Worm (Caenorhabditis elegans) whole organism, young adult: Measurements from ENCODE around the gene rde-11.

ENCODE experiments used
- ceh-91 ChIP-seq: fragments of 200-800 bp; sonication (Bioruptor generic); IDR thresholded peaks from 2 replicates; pipeline ENCODE4 v1.3.6; 2022; ENCODE audit warnings: missing genetic modification reagents, missing genetic modification characterization, missing compliant biosample characterization
- lin-26 ChIP-seq: fragments of 200-800 bp; sonication (Bioruptor generic); IDR thresholded peaks from 2 replicates; pipeline ENCODE4 v1.3.6; 2022; ENCODE audit warnings: missing genetic modification reagents, missing genetic modification characterization, missing compliant biosample characterization
- madf-6 ChIP-seq: fragments of 200-800 bp; sonication (Bioruptor generic); IDR thresholded peaks from 2 replicates; pipeline ENCODE4 v1.3.6; 2022; ENCODE audit warnings: missing genetic modification reagents, missing genetic modification characterization, missing compliant biosample characterization
- nhr-120 ChIP-seq: fragments of 200-800 bp; sonication (Bioruptor generic); IDR thresholded peaks from 2 replicates; pipeline ENCODE4 v1.3.6; 2022; ENCODE audit warnings: missing genetic modification characterization, missing compliant biosample characterization
- tbx-9 ChIP-seq: sonication (generic microtip); optimal IDR thresholded peaks from 2 replicates; lab custom pipeline; 2016; ENCODE audit warnings: borderline replicate concordance, missing genetic modification characterization, inconsistent platforms, missing compliant biosample characterization

DNA sequence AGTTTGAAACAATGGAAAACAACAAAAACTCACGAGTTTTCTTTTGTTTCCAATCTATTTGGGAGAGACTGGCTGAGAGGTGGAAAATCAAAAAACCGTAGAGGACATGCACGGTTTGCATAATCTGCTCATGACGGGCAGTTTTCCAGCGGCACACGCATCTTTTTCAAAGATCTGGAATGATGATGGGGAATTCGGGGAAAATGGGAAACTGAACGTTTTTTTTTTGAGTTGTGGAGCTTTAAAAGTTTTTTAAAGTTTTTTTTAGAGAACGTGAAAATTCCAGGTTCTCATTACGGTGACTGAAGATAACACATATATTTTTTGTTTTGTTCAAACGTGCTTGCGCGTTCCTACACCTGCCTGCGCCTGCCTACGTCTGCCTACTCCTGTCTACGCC is 28.4 kb upstream of the rde-11 start, which contains the start of gene C39E9.7:
- TF ChIP-seq ceh-91 (GFP tag; lab: Robert Waterston, UW) (no peak), madf-6 (GFP tag; lab: Robert Waterston, UW) (no peak), nhr-120 (GFP tag; lab: Robert Waterston, UW) (no peak), tbx-9 (no peak), lin-26 (GFP tag; lab: Robert Waterston, UW) (no peak)
